Fruit fly (Drosophila melanogaster): ENCODE data around the gene CG3119.

CG3119 gene

DNA sequence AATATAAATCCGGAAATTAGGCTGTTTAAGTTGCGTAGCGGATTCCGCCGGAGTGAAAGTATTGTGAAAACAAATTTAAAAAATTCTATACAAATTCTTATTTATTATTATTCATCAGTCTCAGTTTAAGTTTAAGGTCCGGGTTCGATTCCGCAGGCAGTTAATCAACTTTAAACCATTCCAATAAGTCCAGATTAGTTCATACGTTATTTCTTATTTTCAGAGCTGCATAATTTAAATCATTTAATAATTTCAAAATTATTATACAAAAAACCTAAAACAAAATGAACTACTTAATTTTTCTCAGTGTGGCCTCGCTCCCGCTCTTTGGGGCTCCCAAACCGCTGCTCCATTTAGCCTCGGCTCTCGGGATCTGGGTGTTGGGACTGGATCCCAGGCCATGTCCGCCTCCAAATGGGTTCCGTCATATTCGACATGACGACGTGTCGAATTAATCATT lies 7.3 kb downstream of the CG3119 start:
- peak; percentile 89 for TF ChIP-seq dsx (GFP tag; optimal IDR thresholded peaks at IDR 0.05; ENCODE audit: poor library complexity, severe bottlenecking)
- TF ChIP-seq CG11294 (GFP tag; IDR thresholded peaks at IDR 0.05), result peak; percentile 65; the same call in 1 of the 2 replicates
- TF ChIP-seq ss (GFP tag; optimal IDR thresholded peaks at IDR 0.05), result peak; percentile 95 to 96
- peak; percentile 87 for TF ChIP-seq CG9139 (GFP tag; optimal IDR thresholded peaks at IDR 0.05)
- TF ChIP-seq Hr39 (GFP tag; optimal IDR thresholded peaks at IDR 0.05), result peak; percentile 85
- TF ChIP-seq CG8632 (GFP tag; optimal IDR thresholded peaks at IDR 0.05), result peak; percentile 93
- peak; percentile 67 to 98 for TF ChIP-seq salr (GFP tag; optimal IDR thresholded peaks at IDR 0.05)
- TF ChIP-seq fd59A (GFP tag; optimal IDR thresholded peaks at IDR 0.05), result peak; percentile 97
- TF ChIP-seq CG3919 (GFP tag; optimal IDR thresholded peaks at IDR 0.05), result peak; percentile 94
- peak; percentile 94 for TF ChIP-seq net (GFP tag; optimal IDR thresholded peaks at IDR 0.05)
- TF ChIP-seq fd85E (GFP tag; optimal IDR thresholded peaks at IDR 0.05), result peak; percentile 77
- TF ChIP-seq Eip75B (GFP tag; optimal IDR thresholded peaks at IDR 0.05), result peak; percentile 91
- peak; percentile 81 for TF ChIP-seq CG6163 (GFP tag; IDR thresholded peaks at IDR 0.05)
- peak; percentile 84 for TF ChIP-seq CG6854 (GFP tag; optimal IDR thresholded peaks at IDR 0.05)
- TF ChIP-seq CG32006 (GFP tag; optimal IDR thresholded peaks at IDR 0.05), result peak; percentile 98
- peak; percentile 91 for TF ChIP-seq topi (GFP tag; optimal IDR thresholded peaks at IDR 0.05)
- TF ChIP-seq Ets21C (GFP tag; optimal IDR thresholded peaks at IDR 0.05), result peak; percentile 71
- TF ChIP-seq Ets96B (tag; optimal IDR thresholded peaks at IDR 0.05), result peak; percentile 91
- peak; percentile 88 for TF ChIP-seq Sox15 (GFP tag; optimal IDR thresholded peaks at IDR 0.05)
- TF ChIP-seq CG1621 (tag; optimal IDR thresholded peaks at IDR 0.05), result peak; percentile 53
- peak; percentile 92 for TF ChIP-seq CG11762 (GFP tag; optimal IDR thresholded peaks at IDR 0.05; ENCODE audit: insufficient read depth)
- peak; percentile 97 for TF ChIP-seq spab (GFP tag; optimal IDR thresholded peaks at IDR 0.05)
- TF ChIP-seq Gug (GFP tag; IDR thresholded peaks at IDR 0.05), result peak; percentile 82
- peak; percentile 96 for TF ChIP-seq CG6276 (GFP tag; optimal IDR thresholded peaks at IDR 0.05)
- peak; percentile 89 for TF ChIP-seq pdm3 (GFP tag; optimal IDR thresholded peaks at IDR 0.05)
- peak; percentile 75 for TF ChIP-seq CG7368 (GFP tag; optimal IDR thresholded peaks at IDR 0.05)
- TF ChIP-seq CG10669 (GFP tag; optimal IDR thresholded peaks at IDR 0.05), result peak; percentile 92
- TF ChIP-seq CG6792 (GFP tag; optimal IDR thresholded peaks at IDR 0.05), result peak; percentile 93
- peak; percentile 95 for TF ChIP-seq acj6 (GFP tag; optimal IDR thresholded peaks at IDR 0.05)
- peak; percentile 93 for TF ChIP-seq svp (GFP tag)
- peak; percentile 92 for TF ChIP-seq lz (GFP tag; optimal IDR thresholded peaks at IDR 0.05)
- peak; percentile 85 for TF ChIP-seq CG31627 (GFP tag; optimal IDR thresholded peaks at IDR 0.05)
- peak; percentile 78 for TF ChIP-seq vri (GFP tag; optimal IDR thresholded peaks at IDR 0.05)
- TF ChIP-seq Sox14 (GFP tag; optimal IDR thresholded peaks at IDR 0.05), result peak; percentile 91
- peak; percentile 71 for TF ChIP-seq Blimp-1 (GFP tag; optimal IDR thresholded peaks at IDR 0.05)
- peak; percentile 81 for TF ChIP-seq eg (GFP tag; IDR thresholded peaks at IDR 0.05)
- peak; percentile 97 for TF ChIP-seq CG6808 (GFP tag; optimal IDR thresholded peaks at IDR 0.05)
- TF ChIP-seq Hr4 (GFP tag; optimal IDR thresholded peaks at IDR 0.05), result peak; percentile 93
- TF ChIP-seq CG15336 (GFP tag; IDR thresholded peaks at IDR 0.05), result peak; percentile 90
- TF ChIP-seq Eip78C (GFP tag), result peak; percentile 99
- TF ChIP-seq esn (GFP tag; optimal IDR thresholded peaks at IDR 0.05), result peak; percentile 96
- TF ChIP-seq CG8319 (GFP tag; optimal IDR thresholded peaks at IDR 0.05), result peak; percentile 81
- TF ChIP-seq CG16779 (tag; optimal IDR thresholded peaks at IDR 0.05), result peak; percentile 94
- peak; percentile 95 for TF ChIP-seq CG4318 (GFP tag; optimal IDR thresholded peaks at IDR 0.05)
- peak; percentile 91 for TF ChIP-seq Met (GFP tag; optimal IDR thresholded peaks at IDR 0.05)
- TF ChIP-seq Smox (GFP tag; optimal IDR thresholded peaks at IDR 0.05), result peak; percentile 90
- TF ChIP-seq dac (GFP tag; optimal IDR thresholded peaks at IDR 0.05), result peak; percentile 90
- TF ChIP-seq achi (GFP tag; optimal IDR thresholded peaks at IDR 0.05), result peak; percentile 94
- TF ChIP-seq cyc (GFP tag; optimal IDR thresholded peaks at IDR 0.05), result peak; percentile 83
- TF ChIP-seq OdsH (GFP tag; optimal IDR thresholded peaks at IDR 0.05), result peak; percentile 95
- TF ChIP-seq Eip93F (GFP tag; optimal IDR thresholded peaks at IDR 0.05), result peak; percentile 84
- TF ChIP-seq Lpt (GFP tag; optimal IDR thresholded peaks at IDR 0.05), result peak; percentile 90

Data from whole organism, prepupa.